Worm (Caenorhabditis elegans): ENCODE results near the gene C55A6.3.

ce11 chrV:11486680-11487079 is 26.7 kb downstream of the C55A6.3 start, which contains the start of gene T11F9.10:
- TF ChIP-seq nhr-12 (tag; optimal IDR thresholded peaks at IDR 0.05) (no peak), lin-11 (tag; optimal IDR thresholded peaks at IDR 0.05) (no peak), zag-1 (tag; optimal IDR thresholded peaks at IDR 0.05) (no peak), nhr-25 (tag; optimal IDR thresholded peaks at IDR 0.05) (no peak), snpc-4 (tag; optimal IDR thresholded peaks at IDR 0.05) (no peak), lin-13 (GFP tag; optimal IDR thresholded peaks at IDR 0.05) (no peak), nhr-77 (tag; optimal IDR thresholded peaks at IDR 0.05) (no peak), mab-5 (tag; optimal IDR thresholded peaks at IDR 0.05) (no peak), ztf-11 (tag; optimal IDR thresholded peaks at IDR 0.05) (no peak)
